Worm (Caenorhabditis elegans): ENCODE data around the gene nspa-2.

ce11 chrV:14921509-14921908 is 30.6 kb downstream of the nspa-2 start, which contains the start of gene zmp-4:
- TF ChIP-seq sox-4 (tag; optimal IDR thresholded peaks at IDR 0.05) (no peak), pax-1 (tag; optimal IDR thresholded peaks at IDR 0.05) (no peak), gmeb-2 (tag; optimal IDR thresholded peaks at IDR 0.05) (no peak)
